Worm (Caenorhabditis elegans): ENCODE measurements around the gene era-1.

ce11 chrV:6726279-6726678, 23.4 kb downstream of the era-1 start:
- TF ChIP-seq snpc-4 (tag; optimal IDR thresholded peaks at IDR 0.05) = no peak
- no peak for TF ChIP-seq mdl-1 (tag; optimal IDR thresholded peaks at IDR 0.05)
- TF ChIP-seq nhr-25 (tag; optimal IDR thresholded peaks at IDR 0.05) = no peak
- no peak for TF ChIP-seq nhr-6 (tag; optimal IDR thresholded peaks at IDR 0.05)
- TF ChIP-seq sem-4 (tag; optimal IDR thresholded peaks at IDR 0.05) = no peak
- TF ChIP-seq ama-1 (optimal IDR thresholded peaks at IDR 0.05) = no peak
- no peak for TF ChIP-seq nhr-23 (tag; optimal IDR thresholded peaks at IDR 0.05)

All from whole organism, L2 larva.